Worm (Caenorhabditis elegans) whole organism, L2 larva: ENCODE results near the gene R11E3.19.

ENCODE experiments used
- C34F6.9 ChIP-seq: fragments of 150-350 bp; optimal IDR thresholded peaks from 2 replicates; lab custom pipeline; 2014; ENCODE audit warnings: missing biosample characterization, missing genetic modification characterization
- F13H6.1 ChIP-seq: sonication (generic microtip); optimal IDR thresholded peaks from 2 replicates; lab custom pipeline; 2016; ENCODE audit warnings: missing genetic modification characterization, missing compliant biosample characterization
- Y55F3AM.14 ChIP-seq: fragments of 200-800 bp; sonication (Bioruptor generic); optimal IDR thresholded peaks from 2 replicates; lab custom pipeline; 2018; ENCODE audit warnings: mild to moderate bottlenecking, missing genetic modification characterization, missing compliant biosample characterization
- alr-1 ChIP-seq: fragments of 150-350 bp; optimal IDR thresholded peaks from 2 replicates; lab custom pipeline; 2014; ENCODE audit warnings: missing biosample characterization, missing genetic modification characterization
- aly-2 ChIP-seq: fragments of 150-350 bp; optimal IDR thresholded peaks from 2 replicates; lab custom pipeline; 2014; ENCODE audit warnings: missing biosample characterization, missing genetic modification characterization
- ama-1 ChIP-seq: fragments of 150-350 bp; optimal IDR thresholded peaks from 2 replicates; lab custom pipeline; 2018; ENCODE audit warnings: inconsistent platforms
- blmp-1 ChIP-seq: sonication (generic microtip); optimal IDR thresholded peaks from 2 replicates; lab custom pipeline; 2017; ENCODE audit warnings: missing genetic modification characterization, mild to moderate bottlenecking, missing compliant biosample characterization, antibody characterized with exemption, moderate library complexity; ENCODE audit not compliant: insufficient read depth
- ceh-16 ChIP-seq: fragments of 150-350 bp; optimal IDR thresholded peaks from 2 replicates; lab custom pipeline; 2014; ENCODE audit warnings: missing biosample characterization, missing genetic modification characterization
- ceh-82 ChIP-seq: fragments of 150-350 bp; optimal IDR thresholded peaks from 2 replicates; lab custom pipeline; 2014; ENCODE audit warnings: missing biosample characterization, missing genetic modification characterization
- crh-2 ChIP-seq: sonication (generic microtip); optimal IDR thresholded peaks from 2 replicates; lab custom pipeline; 2017; ENCODE audit warnings: missing biosample characterization, missing genetic modification characterization
- dmd-4 ChIP-seq: sonication (generic microtip); optimal IDR thresholded peaks from 2 replicates; lab custom pipeline; 2017; ENCODE audit warnings: missing biosample characterization, missing genetic modification characterization
- elt-1 ChIP-seq: fragments of 150-350 bp; optimal IDR thresholded peaks from 2 replicates; lab custom pipeline; 2014; ENCODE audit warnings: missing biosample characterization, missing genetic modification characterization
- fos-1 ChIP-seq: fragments of 150-350 bp; optimal IDR thresholded peaks from 2 replicates; lab custom pipeline; 2014; ENCODE audit warnings: missing biosample characterization, missing genetic modification characterization
- gmeb-1 ChIP-seq: fragments of 150-350 bp; optimal IDR thresholded peaks from 2 replicates; lab custom pipeline; 2014; ENCODE audit warnings: missing biosample characterization, missing genetic modification characterization
- lin-11 ChIP-seq: fragments of 150-350 bp; sonication (generic microtip); optimal IDR thresholded peaks from 2 replicates; lab custom pipeline; 2014; ENCODE audit warnings: missing biosample characterization, missing genetic modification characterization, inconsistent platforms, mixed read lengths
- lin-13 ChIP-seq: fragments of 150-350 bp; optimal IDR thresholded peaks from 2 replicates; lab custom pipeline; 2014; ENCODE audit warnings: missing biosample characterization, missing genetic modification reagents, missing genetic modification characterization
- lin-39 ChIP-seq: fragments of 150-350 bp; optimal IDR thresholded peaks from 2 replicates; lab custom pipeline; 2014; ENCODE audit warnings: missing biosample characterization, missing genetic modification reagents, missing genetic modification characterization
- lsy-2 ChIP-seq, 2 experiments: fragments of 150-350 bp in 1 of 2; sonication (generic microtip) in 1 of 2; optimal IDR thresholded peaks; 2 replicates each; lab custom pipeline; 2014 to 2017; ENCODE audit warnings: missing biosample characterization in 2 of 2, missing genetic modification characterization in 2 of 2
- mab-5 ChIP-seq: fragments of 150-350 bp; optimal IDR thresholded peaks from 2 replicates; lab custom pipeline; 2014; ENCODE audit warnings: missing biosample characterization, missing genetic modification characterization
- mdl-1 ChIP-seq, 2 experiments: fragments of 150-350 bp in 1 of 2; sonication (generic microtip) in 1 of 2; optimal IDR thresholded peaks; 2 replicates each; lab custom pipeline; 2017; ENCODE audit warnings: missing biosample characterization in 2 of 2, missing genetic modification characterization in 2 of 2
- nhr-10 ChIP-seq: sonication (generic microtip); optimal IDR thresholded peaks from 2 replicates; lab custom pipeline; 2017; ENCODE audit warnings: missing biosample characterization, missing genetic modification characterization
- nhr-11 ChIP-seq: fragments of 150-350 bp; optimal IDR thresholded peaks from 2 replicates; lab custom pipeline; 2014; ENCODE audit warnings: missing biosample characterization, missing genetic modification characterization
- nhr-129 ChIP-seq: fragments of 150-350 bp; optimal IDR thresholded peaks from 2 replicates; lab custom pipeline; 2014; ENCODE audit warnings: missing biosample characterization, missing genetic modification characterization
- nhr-23 ChIP-seq: fragments of 150-350 bp; optimal IDR thresholded peaks from 2 replicates; lab custom pipeline; 2014; ENCODE audit warnings: missing biosample characterization, missing genetic modification reagents, missing genetic modification characterization
- nhr-237 ChIP-seq: fragments of 150-350 bp; optimal IDR thresholded peaks from 2 replicates; lab custom pipeline; 2014; ENCODE audit warnings: missing biosample characterization, missing genetic modification characterization
- peb-1 ChIP-seq: fragments of 150-350 bp; optimal IDR thresholded peaks from 2 replicates; lab custom pipeline; 2014; ENCODE audit warnings: missing biosample characterization, missing genetic modification characterization
- sem-4 ChIP-seq: fragments of 150-350 bp; optimal IDR thresholded peaks from 2 replicates; lab custom pipeline; 2014; ENCODE audit warnings: missing biosample characterization, missing genetic modification reagents, missing genetic modification characterization
- skn-1 ChIP-seq: sonication (generic microtip); optimal IDR thresholded peaks from 2 replicates; lab custom pipeline; 2017; ENCODE audit warnings: missing biosample characterization, missing genetic modification characterization
- sma-3 ChIP-seq: sonication (generic microtip); optimal IDR thresholded peaks from 2 replicates; lab custom pipeline; 2016; ENCODE audit warnings: missing genetic modification reagents, missing genetic modification characterization, missing compliant biosample characterization
- sma-9 ChIP-seq, 2 experiments: fragments of 150-350 bp in 1 of 2; sonication (generic microtip) in 1 of 2; optimal IDR thresholded peaks; 2 replicates each; lab custom pipeline; 2014 to 2016; ENCODE audit warnings: missing genetic modification characterization in 2 of 2, mild to moderate bottlenecking in 1 of 2, missing biosample characterization in 1 of 2, missing compliant biosample characterization in 1 of 2, missing genetic modification reagents in 1 of 2, moderate library complexity in 1 of 2
- snpc-4 ChIP-seq: fragments of 150-350 bp; optimal IDR thresholded peaks from 2 replicates; lab custom pipeline; 2014; ENCODE audit warnings: missing biosample characterization, missing genetic modification characterization
- zag-1 ChIP-seq: fragments of 150-350 bp; optimal IDR thresholded peaks from 2 replicates; lab custom pipeline; 2014; ENCODE audit warnings: missing biosample characterization, missing genetic modification characterization
- ztf-1 ChIP-seq: fragments of 200-800 bp; sonication (Bioruptor generic); conservative IDR thresholded peaks from 2 replicates; pipeline ENCODE4 v1.3.6; 2022; ENCODE audit warnings: missing genetic modification characterization, missing compliant biosample characterization
- ztf-4 ChIP-seq: fragments of 150-350 bp; optimal IDR thresholded peaks from 2 replicates; lab custom pipeline; 2014; ENCODE audit warnings: missing biosample characterization, missing genetic modification characterization

Gene R11E3.19

DNA sequence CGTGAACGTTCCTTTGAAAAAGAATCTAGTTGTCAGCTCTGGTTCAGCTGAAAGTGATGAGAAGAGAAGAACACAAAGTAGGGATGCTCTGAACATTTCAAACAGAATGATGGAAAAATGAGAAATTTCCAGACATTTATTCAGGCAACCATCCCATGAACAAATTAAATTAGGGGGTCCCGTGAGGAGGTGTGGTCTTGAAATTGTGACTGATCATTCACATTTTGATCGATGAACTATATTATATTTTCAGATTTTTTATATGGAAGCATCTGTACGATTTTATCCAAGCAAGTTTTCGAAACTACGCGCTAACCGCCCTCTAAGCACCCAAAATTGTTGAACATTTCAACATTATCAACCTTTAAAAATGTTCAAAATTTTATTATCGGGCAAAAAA is at the start of gene R11E3.19:
Gene R11E3.19 (minus strand): TSS at position 101 of the 400 bp plus-strand sequence.
- no peak for TF ChIP-seq nhr-23 (tag; lab: Kevin White, UChicago)
- TF ChIP-seq C34F6.9 (tag; lab: Kevin White, UChicago) = no peak
- TF ChIP-seq dmd-4 (tag; lab: Kevin White, UChicago) = no peak

DNA sequence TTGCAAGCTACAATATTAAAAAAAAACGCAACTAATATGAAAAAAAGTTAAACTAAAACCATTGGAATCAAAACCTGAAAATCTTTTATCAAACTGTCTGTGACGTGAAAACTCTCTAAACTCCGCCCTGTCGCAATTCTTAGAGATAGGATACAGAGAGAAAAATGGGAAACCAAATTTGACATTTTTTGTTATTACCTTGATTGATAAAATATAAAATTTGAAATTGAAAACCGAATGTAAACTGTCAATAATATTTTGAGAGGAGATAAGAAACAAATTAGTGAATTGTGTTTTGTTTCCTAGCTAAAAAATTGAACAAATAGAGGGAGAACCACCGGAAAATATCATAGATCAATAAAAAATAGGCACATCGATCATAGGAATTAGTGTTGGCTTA is 45.9 kb upstream of the R11E3.19 start:
- no peak for TF ChIP-seq peb-1 (tag; lab: Kevin White, UChicago)
- TF ChIP-seq skn-1 (tag; lab: Kevin White, UChicago) = no peak
- TF ChIP-seq blmp-1 (tag; lab: Kevin White, UChicago) = no peak
- TF ChIP-seq Y55F3AM.14 (GFP tag; lab: Kevin White, UChicago) = no peak
- TF ChIP-seq ceh-16 (tag; lab: Kevin White, UChicago) = no peak
- TF ChIP-seq nhr-23 (tag; lab: Kevin White, UChicago) = no peak
- TF ChIP-seq lin-11 (tag; lab: Kevin White, UChicago) = no peak

DNA sequence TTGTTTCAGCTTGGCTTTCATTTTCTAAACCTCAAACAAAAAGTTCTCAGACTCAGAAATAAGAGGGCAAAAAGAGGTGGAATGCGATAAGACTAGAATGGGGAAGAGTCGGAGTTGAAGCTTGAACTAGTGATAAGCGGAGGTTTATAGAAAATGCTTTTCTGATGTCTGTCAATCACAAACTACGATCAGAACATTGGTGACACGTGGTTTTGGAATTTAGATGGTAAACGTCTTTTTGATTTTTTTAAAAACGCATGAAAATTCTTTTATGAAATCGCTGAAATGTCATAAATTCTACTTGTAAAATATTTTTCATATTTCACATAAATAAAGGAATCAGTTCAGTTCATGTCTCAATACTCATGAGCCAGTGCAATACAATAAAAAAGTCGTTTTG is 45.2 kb upstream of the R11E3.19 start, which contains the start of gene H06H21.8:
Gene H06H21.8 (minus strand): TSS at position 78 of the 400 bp plus-strand sequence.
- TF ChIP-seq fos-1 (tag; lab: Kevin White, UChicago) (peak; percentile 31), gmeb-1 (peak; percentile 30), crh-2 (peak; percentile 42), zag-1 (tag; lab: Kevin White, UChicago) (no peak), aly-2 (tag; lab: Kevin White, UChicago) (no peak)

DNA sequence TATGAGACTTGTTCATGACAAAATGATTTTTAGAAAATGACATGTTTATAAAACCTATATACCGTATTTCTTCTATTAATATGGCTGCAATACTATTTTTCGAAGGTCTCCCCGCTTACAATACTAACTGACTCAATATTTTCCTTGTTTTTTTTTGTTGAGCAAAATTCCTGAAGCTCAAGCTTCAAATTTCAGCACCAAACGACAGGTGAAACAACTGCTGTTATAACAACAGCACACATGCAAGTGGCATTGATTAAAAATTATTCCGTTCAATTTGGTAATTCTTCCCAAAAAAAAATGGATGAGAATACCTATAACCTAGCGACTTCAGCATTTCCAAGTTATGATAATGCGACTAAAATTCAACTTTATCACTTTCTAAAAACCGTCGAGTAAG is 38.3 kb upstream of the R11E3.19 start, which contains the start of gene srw-94:
Gene srw-94 (plus strand): TSS at position 301 of the 400 bp plus-strand sequence.
- TF ChIP-seq ztf-4 (no peak), elt-1 (no peak)
- TF ChIP-seq, all 48 proteins: peak for 0

DNA sequence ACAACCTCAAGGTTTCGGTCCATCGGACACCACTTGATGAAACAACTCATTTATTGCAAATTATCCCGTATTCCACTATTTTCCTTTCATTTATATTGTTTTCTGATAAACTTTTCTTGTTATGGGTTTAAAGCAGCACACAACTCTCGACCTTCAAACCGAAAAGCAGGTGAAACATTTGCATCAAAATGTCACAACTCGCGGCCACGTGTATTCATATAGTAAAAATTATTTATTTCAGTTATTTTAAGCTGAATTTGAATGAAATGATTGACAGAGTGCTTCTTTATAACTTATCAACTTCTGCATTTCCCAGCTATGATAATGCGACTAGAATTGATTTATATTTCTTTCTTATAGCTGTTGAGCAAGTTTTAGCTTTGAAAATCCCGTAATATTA is 36.0 kb upstream of the R11E3.19 start, which contains the start of gene srw-95:
Gene srw-95 (plus strand): TSS at position 213 of the 400 bp plus-strand sequence.
- no peak for TF ChIP-seq ztf-1 (GFP tag; lab: Robert Waterston, UW)
- TF ChIP-seq alr-1 (tag; lab: Kevin White, UChicago) = no peak
- no peak for TF ChIP-seq nhr-11 (tag; lab: Kevin White, UChicago)
- TF ChIP-seq nhr-10 (tag; lab: Kevin White, UChicago) = no peak
- no peak for TF ChIP-seq F13H6.1 (tag; lab: Kevin White, UChicago)
- no peak for TF ChIP-seq sem-4 (tag; lab: Kevin White, UChicago)
- TF ChIP-seq sma-3 (GFP tag; lab: Kevin White, UChicago) = no peak
- TF ChIP-seq mab-5 (tag; lab: Kevin White, UChicago) = no peak
- TF ChIP-seq nhr-237 = no peak
- TF ChIP-seq mdl-1 (tag; optimal IDR thresholded peaks at IDR 0.05; lab: Kevin White, UChicago) = no peak
- no peak for TF ChIP-seq snpc-4 (tag; lab: Kevin White, UChicago)
- TF ChIP-seq sma-9 (GFP tag; optimal IDR thresholded peaks at IDR 0.05; lab: Kevin White, UChicago) = no peak
- no peak for TF ChIP-seq sma-9 (tag; optimal IDR thresholded peaks at IDR 0.05; lab: Kevin White, UChicago)
- no peak for TF ChIP-seq ceh-82 (tag; lab: Kevin White, UChicago)
- TF ChIP-seq lin-13 (GFP tag; lab: Kevin White, UChicago) = no peak
- no peak for TF ChIP-seq lsy-2 (tag; optimal IDR thresholded peaks at IDR 0.05; lab: Kevin White, UChicago)
- no peak for TF ChIP-seq nhr-129
- no peak for TF ChIP-seq lin-39 (tag; lab: Kevin White, UChicago)
- TF ChIP-seq ama-1 (lab: Kevin White, UChicago) = no peak
- no peak for TF ChIP-seq peb-1 (tag; lab: Kevin White, UChicago)
